Fruit fly (Drosophila melanogaster) whole organism, adult: ENCODE measurements around the gene Adsl.

Experiments
- CG11617 ChIP-seq: fragments of 200-800 bp; sonication (Bioruptor generic); optimal IDR thresholded peaks from 2 replicates; lab custom pipeline; 2017; ENCODE audit warnings: mild to moderate bottlenecking, missing biosample characterization, missing genetic modification reagents, missing genetic modification characterization
- CG12768 ChIP-seq: fragments of 200-800 bp; sonication (Bioruptor generic); optimal IDR thresholded peaks from 2 replicates; lab custom pipeline; 2017; ENCODE audit warnings: missing biosample characterization, missing genetic modification characterization, mild to moderate bottlenecking, moderate library complexity, missing genetic modification reagents
- CG14711 ChIP-seq: fragments of 200-800 bp; sonication (Bioruptor generic); optimal IDR thresholded peaks from 2 replicates; lab custom pipeline; 2018; ENCODE audit warnings: missing biosample characterization, mild to moderate bottlenecking, missing genetic modification characterization, moderate library complexity
- CG1620 ChIP-seq: fragments of 200-800 bp; sonication (Bioruptor generic); optimal IDR thresholded peaks from 2 replicates; lab custom pipeline; 2016; ENCODE audit warnings: missing biosample characterization, missing genetic modification characterization
- CG33017 ChIP-seq: fragments of 200-800 bp; sonication (Bioruptor generic); optimal IDR thresholded peaks from 2 replicates; lab custom pipeline; 2018; ENCODE audit warnings: missing biosample characterization, mild to moderate bottlenecking, missing genetic modification characterization, moderate library complexity
- CG5204 ChIP-seq: fragments of 200-800 bp; sonication (Bioruptor generic); optimal IDR thresholded peaks from 2 replicates; lab custom pipeline; 2016; ENCODE audit warnings: missing biosample characterization, missing genetic modification characterization
- CG7045 ChIP-seq: fragments of 200-800 bp; sonication (Bioruptor generic); optimal IDR thresholded peaks from 2 replicates; lab custom pipeline; 2017; ENCODE audit warnings: missing biosample characterization, mild to moderate bottlenecking, missing genetic modification characterization
- CG7101 ChIP-seq: fragments of 200-800 bp; sonication (Bioruptor generic); optimal IDR thresholded peaks from 2 replicates; lab custom pipeline; 2018; ENCODE audit warnings: missing biosample characterization, mild to moderate bottlenecking, missing genetic modification characterization, moderate library complexity
- Clk ChIP-seq: fragments of 200-800 bp; sonication (Bioruptor generic); optimal IDR thresholded peaks from 2 replicates; lab custom pipeline; 2017; ENCODE audit warnings: missing biosample characterization, missing genetic modification characterization
- Crg-1 ChIP-seq: fragments of 200-800 bp; sonication (Bioruptor generic); optimal IDR thresholded peaks from 2 replicates; lab custom pipeline; 2016; ENCODE audit warnings: missing biosample characterization, missing genetic modification characterization
- Hr96 ChIP-seq: fragments of 200-800 bp; sonication (Bioruptor generic); optimal IDR thresholded peaks from 2 replicates; lab custom pipeline; 2016; ENCODE audit warnings: missing biosample characterization, missing genetic modification characterization
- Mnt ChIP-seq: fragments of 200-800 bp; sonication (Bioruptor generic); optimal IDR thresholded peaks from 2 replicates; lab custom pipeline; 2016; ENCODE audit warnings: missing biosample characterization, mild to moderate bottlenecking, missing genetic modification characterization
- bab1 ChIP-seq: fragments of 200-800 bp; sonication (Bioruptor generic); optimal IDR thresholded peaks from 3 replicates; lab custom pipeline; 2019; ENCODE audit warnings: missing biosample characterization, mild to moderate bottlenecking, missing genetic modification characterization, moderate library complexity
- cic ChIP-seq: fragments of 200-800 bp; sonication (Bioruptor generic); optimal IDR thresholded peaks from 2 replicates; lab custom pipeline; 2017; ENCODE audit warnings: missing biosample characterization, mild to moderate bottlenecking, missing genetic modification characterization, moderate library complexity
- cnc ChIP-seq, 2 experiments: fragments of >200 bp; optimal IDR thresholded peaks; 2 replicates each; lab custom pipeline; 2017
- kay ChIP-seq: fragments of 200-800 bp; sonication (Bioruptor generic); peaks from one replicate; lab custom pipeline; 2016; ENCODE audit warnings: missing biosample characterization, missing genetic modification characterization, borderline replicate concordance
- ovo ChIP-seq: fragments of 200-800 bp; sonication (Bioruptor generic); optimal IDR thresholded peaks from 2 replicates; lab custom pipeline; 2016; ENCODE audit warnings: missing biosample characterization, missing genetic modification characterization
- pad ChIP-seq: fragments of 200-800 bp; sonication (Bioruptor generic); optimal IDR thresholded peaks from 3 replicates; lab custom pipeline; 2017; ENCODE audit warnings: missing biosample characterization, missing genetic modification characterization, mild to moderate bottlenecking, moderate library complexity, missing genetic modification reagents
- tj ChIP-seq: fragments of 200-800 bp; sonication (Bioruptor generic); optimal IDR thresholded peaks from 3 replicates; lab custom pipeline; 2017; ENCODE audit warnings: missing biosample characterization, mild to moderate bottlenecking, missing genetic modification characterization, moderate library complexity
- toe ChIP-seq: fragments of 200-800 bp; sonication (Bioruptor generic); optimal IDR thresholded peaks from 2 replicates; lab custom pipeline; 2016; ENCODE audit warnings: missing biosample characterization, missing genetic modification characterization

Adsl gene

dm6 chr3R:16980958-16981623, 39.8 kb downstream of the Adsl start:
- TF ChIP-seq CG7045 (GFP tag; lab: Kevin White, UChicago) (no peak), CG7101 (peak; percentile 2), kay (peak; percentile 53), CG5204 (GFP tag; lab: Kevin White, UChicago) (no peak), CG1620 (GFP tag; lab: Kevin White, UChicago) (no peak), bab1 (GFP tag; lab: Kevin White, UChicago) (no peak), pad (GFP tag; lab: Kevin White, UChicago) (no peak), CG11617 (GFP tag; lab: Kevin White, UChicago) (no peak), tj (GFP tag; lab: Kevin White, UChicago) (no peak), toe (GFP tag; lab: Kevin White, UChicago) (no peak), Hr96 (GFP tag; lab: Kevin White, UChicago) (no peak), cic (GFP tag; lab: Kevin White, UChicago) (no peak), Crg-1 (GFP tag; lab: Kevin White, UChicago) (no peak), ovo (GFP tag; lab: Kevin White, UChicago) (no peak), Mnt (no peak), CG14711 (tag; lab: Kevin White, UChicago) (no peak)

DNA sequence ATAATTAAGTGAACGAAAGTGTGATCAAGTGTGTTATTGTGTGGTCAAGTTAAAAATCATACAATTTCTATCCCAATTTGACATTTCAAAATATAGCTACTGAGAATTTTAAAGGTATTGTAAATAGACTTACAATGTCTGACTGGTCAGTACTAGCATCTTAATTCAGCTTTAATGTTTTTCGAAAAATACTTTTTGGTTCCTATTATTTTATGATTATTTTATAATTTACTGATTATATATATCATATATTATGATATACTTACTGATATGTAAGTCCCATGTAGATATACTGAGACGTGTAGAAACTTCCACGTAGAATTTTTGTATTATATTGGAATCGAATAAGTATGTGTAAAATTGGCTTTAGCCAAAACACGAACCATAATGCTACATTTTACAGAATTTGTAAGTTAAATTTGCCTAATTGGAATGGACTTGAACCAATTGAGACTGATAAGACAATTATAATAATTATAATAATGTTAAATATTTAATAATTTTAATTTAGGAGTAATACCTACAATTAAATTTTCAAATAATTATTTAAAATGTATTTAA, 43.1 kb downstream of the Adsl start, which contains the start of gene Actn3:
TSS of gene Actn3 (minus strand) at position 51 of the 561 bp plus-strand sequence.
- TF ChIP-seq CG33017 (tag; lab: Kevin White, UChicago) (no peak), Hr96 (GFP tag; lab: Kevin White, UChicago) (no peak), toe (GFP tag; lab: Kevin White, UChicago) (no peak), CG7045 (GFP tag; lab: Kevin White, UChicago) (no peak), Crg-1 (GFP tag; lab: Kevin White, UChicago) (no peak), CG7101 (no peak), CG11617 (GFP tag; lab: Kevin White, UChicago) (no peak), kay (no peak), CG1620 (GFP tag; lab: Kevin White, UChicago) (no peak), ovo (GFP tag; lab: Kevin White, UChicago) (no peak), CG12768 (GFP tag; lab: Kevin White, UChicago) (no peak), Clk (GFP tag; lab: Kevin White, UChicago) (no peak)

dm6 chr3R:16974904-16975303, 46.0 kb downstream of the Adsl start, which contains the start of gene VhaM9.7-d:
Gene VhaM9.7-d (plus strand): TSS chr3R:16975204.
- TF ChIP-seq CG7045 (GFP tag; lab: Kevin White, UChicago) (no peak), CG33017 (tag; lab: Kevin White, UChicago) (no peak), ovo (GFP tag; lab: Kevin White, UChicago) (no peak), Crg-1 (GFP tag; lab: Kevin White, UChicago) (no peak), Hr96 (GFP tag; lab: Kevin White, UChicago) (no peak), Mnt (no peak), toe (GFP tag; lab: Kevin White, UChicago) (no peak), CG11617 (GFP tag; lab: Kevin White, UChicago) (no peak)

DNA sequence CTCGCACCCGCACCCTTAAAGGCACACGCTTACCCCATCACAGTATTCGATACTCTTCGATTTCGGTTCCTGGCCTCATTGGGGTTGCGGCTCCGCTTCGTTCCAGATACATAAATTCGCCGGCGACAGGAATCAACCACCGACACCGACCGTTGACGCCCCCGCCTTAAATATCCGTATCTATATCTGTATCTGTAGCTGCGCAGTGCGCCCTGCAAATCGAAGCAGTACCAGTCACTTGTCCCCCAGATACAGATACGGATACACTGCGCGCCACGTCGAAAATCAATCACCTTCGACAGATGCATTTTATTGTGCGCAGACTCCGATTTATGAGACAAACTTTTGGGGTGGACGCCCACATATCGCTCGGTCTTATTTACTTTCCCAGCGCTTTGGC, 48.3 kb downstream of the Adsl start:
- TF ChIP-seq CG5204 (GFP tag; lab: Kevin White, UChicago) (no peak), Crg-1 (GFP tag; lab: Kevin White, UChicago) (no peak), Mnt (no peak), pad (GFP tag; lab: Kevin White, UChicago) (no peak), toe (GFP tag; lab: Kevin White, UChicago) (no peak), cnc (optimal IDR thresholded peaks at IDR 0.05; lab: Kevin White, UChicago) (no peak), CG7045 (GFP tag; lab: Kevin White, UChicago) (no peak), CG12768 (GFP tag; lab: Kevin White, UChicago) (no peak), tj (GFP tag; lab: Kevin White, UChicago) (no peak), cic (GFP tag; lab: Kevin White, UChicago) (no peak), CG11617 (GFP tag; lab: Kevin White, UChicago) (no peak), kay (no peak), Hr96 (GFP tag; lab: Kevin White, UChicago) (no peak)

DNA sequence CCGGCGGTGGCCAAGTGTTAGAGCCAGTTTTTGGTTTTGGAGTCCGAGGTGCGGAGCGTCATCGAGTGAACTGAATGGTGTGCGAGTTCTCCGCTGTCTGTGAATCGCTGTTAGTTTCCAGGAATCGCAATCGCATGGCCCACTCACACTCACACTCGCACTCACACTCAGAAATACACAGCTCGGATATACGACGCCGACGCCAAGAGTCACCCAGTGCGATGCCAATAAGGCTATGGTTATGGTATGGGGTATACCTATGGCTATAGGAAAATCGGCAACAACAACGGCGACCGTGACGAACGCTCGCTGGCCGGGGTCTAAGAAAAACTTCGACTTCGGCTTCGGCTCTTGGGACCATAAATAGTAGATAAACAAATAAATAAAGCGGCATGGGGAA, 48.8 kb downstream of the Adsl start, which contains the start of gene Abd-B:
TSS of gene Abd-B (minus strand) at position 101 of the 400 bp plus-strand sequence.
- TF ChIP-seq cic (GFP tag; lab: Kevin White, UChicago) (no peak), CG1620 (GFP tag; lab: Kevin White, UChicago) (no peak), tj (GFP tag; lab: Kevin White, UChicago) (no peak), Crg-1 (GFP tag; lab: Kevin White, UChicago) (no peak)
